Fruit fly (Drosophila melanogaster): ENCODE measurements around the gene Or98b.
A peak's percentile ranks its signal among the peaks of the same experiment; 100 is the strongest.

Or98b gene

DNA sequence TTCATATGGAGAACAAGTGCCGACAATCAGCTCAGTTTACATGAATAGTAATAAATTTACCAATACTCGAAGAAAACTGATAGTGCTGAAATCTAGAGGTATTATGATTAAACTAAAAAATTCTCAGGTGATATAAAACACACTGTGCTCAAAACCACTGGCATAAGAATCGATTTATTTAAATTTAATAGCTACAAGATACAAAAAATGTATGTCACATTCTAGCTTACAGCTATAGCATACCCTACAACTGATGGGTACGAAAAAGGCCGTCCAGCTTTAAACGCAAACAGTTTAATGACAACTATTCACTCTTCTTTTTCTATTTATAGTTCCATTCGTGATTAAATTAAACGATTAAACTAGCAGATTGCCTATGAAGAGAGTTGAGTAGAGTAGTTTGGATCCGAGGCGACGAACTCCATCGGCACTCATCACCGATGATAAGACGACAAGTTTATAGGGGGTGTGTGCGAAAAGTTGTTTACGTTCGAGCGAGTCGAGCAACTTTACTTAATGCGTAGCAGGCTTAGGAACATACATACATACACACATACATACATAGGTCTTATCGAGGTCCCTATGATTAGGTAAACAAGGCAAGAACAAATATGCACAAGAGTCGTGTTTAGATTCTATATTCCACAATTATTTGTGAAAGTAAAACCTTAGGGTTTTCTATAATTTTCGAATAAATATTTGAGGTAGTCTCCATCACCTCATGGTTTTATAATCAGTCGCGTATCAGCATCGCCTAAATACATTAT is 23.1 kb upstream of the Or98b start (continued):
- TF ChIP-seq ato (GFP tag; IDR thresholded peaks at IDR 0.05; ENCODE audit: partially characterized antibody) (no peak), dmrt99B (tag; optimal IDR thresholded peaks at IDR 0.05) (peak; percentile 34), Spps (tag; optimal IDR thresholded peaks at IDR 0.05) (peak; percentile 36), CG4424 (GFP tag; optimal IDR thresholded peaks at IDR 0.05) (peak; percentile 54), Deaf1 (tag; optimal IDR thresholded peaks at IDR 0.05) (peak; percentile 27), CG13424 (tag; optimal IDR thresholded peaks at IDR 0.05) (peak; percentile 47), CG2889 (GFP tag; IDR thresholded peaks at IDR 0.05) (peak; percentile 64; the same call in 2 of the 3 replicates), CG8765 (GFP tag; IDR thresholded peaks at IDR 0.05) (no peak; the same call in 1 of the 2 replicates), CG30020 (tag; optimal IDR thresholded peaks at IDR 0.05) (no peak), zfh1 (GFP tag; IDR thresholded peaks at IDR 0.05) (peak; percentile 86), CG2678 (tag; optimal IDR thresholded peaks at IDR 0.05) (peak; percentile 71), ind (GFP tag; optimal IDR thresholded peaks at IDR 0.05) (peak; percentile 48), Jarid2 (GFP tag; optimal IDR thresholded peaks at IDR 0.05) (peak; percentile 35), CG14014 (GFP tag; IDR thresholded peaks at IDR 0.05) (peak; percentile 70), CG9797 (GFP tag; optimal IDR thresholded peaks at IDR 0.05) (no peak), Adf1 (GFP tag; IDR thresholded peaks at IDR 0.05) (peak; percentile 55), Ptx1 (GFP tag; IDR thresholded peaks at IDR 0.05) (peak; percentile 81), Ets65A (GFP tag) (peak; percentile 46), Dll (GFP tag; IDR thresholded peaks at IDR 0.05; ENCODE audit: partially characterized antibody) (no peak), en (GFP tag; optimal IDR thresholded peaks at IDR 0.05) (peak; percentile 24), Lim3 (GFP tag; IDR thresholded peaks at IDR 0.05) (no peak), CG2712 (tag; optimal IDR thresholded peaks at IDR 0.05) (peak; percentile 52), CG17912 (GFP tag; optimal IDR thresholded peaks at IDR 0.05) (no peak), lmd (GFP tag; IDR thresholded peaks at IDR 0.05) (peak; percentile 76), CG13123 (GFP tag; optimal IDR thresholded peaks at IDR 0.05) (peak; percentile 78), bcd (GFP tag; optimal IDR thresholded peaks at IDR 0.05) (peak; percentile 49), danr (GFP tag; IDR thresholded peaks at IDR 0.05) (peak; percentile 61; the same call in 1 of the 2 replicates), D (optimal IDR thresholded peaks at IDR 0.05) (no peak), D (GFP tag; optimal IDR thresholded peaks at IDR 0.05) (peak; percentile 76), Pdp1 (GFP tag; optimal IDR thresholded peaks at IDR 0.05) (peak; percentile 49 to 73), Sry-δ (GFP tag; optimal IDR thresholded peaks at IDR 0.05) (peak; percentile 52), kah (GFP tag; optimal IDR thresholded peaks at IDR 0.05) (no peak), HmgD (GFP tag; optimal IDR thresholded peaks at IDR 0.05) (no peak), CG10209 (GFP tag; optimal IDR thresholded peaks at IDR 0.05) (peak; percentile 83), fru (optimal IDR thresholded peaks at IDR 0.05) (no peak), HLH3B (GFP tag; IDR thresholded peaks at IDR 0.05) (peak; percentile 61), ems (GFP tag; optimal IDR thresholded peaks at IDR 0.05) (peak; percentile 6), psq (GFP tag; optimal IDR thresholded peaks at IDR 0.05) (peak; percentile 67), Hey (tag; optimal IDR thresholded peaks at IDR 0.05) (peak; percentile 33), sob (GFP tag; IDR thresholded peaks at IDR 0.05) (peak; percentile 69), CG11560 (tag; IDR thresholded peaks at IDR 0.05) (peak; percentile 11), Tbp (GFP tag; optimal IDR thresholded peaks at IDR 0.05) (no peak), eyg (GFP tag; optimal IDR thresholded peaks at IDR 0.05) (peak; percentile 74), CG15011 (GFP tag; optimal IDR thresholded peaks at IDR 0.05) (peak; percentile 81), BEAF-32 (GFP tag; optimal IDR thresholded peaks at IDR 0.05) (no peak), CG32767 (GFP tag; IDR thresholded peaks at IDR 0.05) (peak; percentile 54), sr (GFP tag; IDR thresholded peaks at IDR 0.05) (peak; percentile 77; the same call in 2 of the 3 replicates), CG31224 (GFP tag; IDR thresholded peaks at IDR 0.05) (peak; percentile 66), NfI (GFP tag; optimal IDR thresholded peaks at IDR 0.05) (peak; percentile 76), CG1024 (GFP tag; IDR thresholded peaks at IDR 0.05) (peak; percentile 53; the same call in 1 of the 2 replicates), CG12942 (GFP tag; optimal IDR thresholded peaks at IDR 0.05) (peak; percentile 40)
